Fruit fly (Drosophila melanogaster): Measurements from ENCODE around the gene CG14089.

CG14089 gene

DNA sequence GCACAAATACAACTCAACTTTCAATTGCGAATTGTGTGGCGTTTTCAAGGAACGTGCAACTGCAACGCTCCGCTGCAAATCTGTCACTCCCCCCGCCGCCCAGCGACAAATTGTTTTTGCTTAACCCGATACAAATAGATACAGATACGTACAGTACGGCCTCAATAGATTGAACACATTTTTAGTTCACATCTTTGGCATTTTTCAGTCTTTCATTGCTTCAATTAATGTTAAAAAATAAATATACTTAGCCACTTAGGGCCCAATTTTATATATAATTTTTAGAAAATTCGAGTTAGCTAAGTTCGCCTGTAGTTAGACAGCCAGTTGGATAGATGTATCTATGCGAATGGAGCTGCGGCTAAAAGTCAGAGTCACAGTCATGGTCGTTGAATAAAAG is 45.4 kb upstream of the CG14089 start (continued):
- TF ChIP-seq Bteb2 (GFP tag; optimal IDR thresholded peaks at IDR 0.05) (no peak), Xrp1 (GFP tag; IDR thresholded peaks at IDR 0.05) (peak; percentile 36; the same call in 1 of the 2 replicates), Hr51 (GFP tag; optimal IDR thresholded peaks at IDR 0.05) (peak in 1 of 2 experiments; percentile 12), gsb-n (tag; optimal IDR thresholded peaks at IDR 0.05) (peak; percentile 6), lmd (GFP tag; IDR thresholded peaks at IDR 0.05) (peak; percentile 43)

dm6 chr3L:19316638-19317037 is 36.0 kb upstream of the CG14089 start:
- TF ChIP-seq CG2875 (GFP tag; optimal IDR thresholded peaks at IDR 0.05) (no peak), sens (GFP tag) (peak; percentile 3), CG10979 (tag; optimal IDR thresholded peaks at IDR 0.05) (no peak), D19A (tag; optimal IDR thresholded peaks at IDR 0.05) (peak; percentile 71)

DNA sequence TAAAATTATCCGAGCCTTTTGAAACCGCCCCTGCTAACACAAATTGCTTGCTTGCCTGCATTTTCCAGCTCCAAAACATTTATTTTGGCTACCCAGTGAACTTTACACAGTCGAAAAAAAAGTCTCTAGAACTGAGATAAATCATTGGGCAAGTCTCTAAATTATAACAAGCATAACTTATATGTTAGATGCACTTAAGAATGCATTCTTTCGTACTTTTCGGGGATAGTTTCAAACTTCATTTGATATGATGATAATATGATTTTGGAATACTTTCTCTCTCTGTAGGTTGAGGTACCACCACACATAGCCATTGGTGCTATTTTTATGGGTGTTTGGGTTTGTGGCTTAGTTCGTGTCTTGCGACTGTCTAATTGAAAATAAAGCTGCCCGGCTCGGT is 34.3 kb upstream of the CG14089 start:
- peak; percentile 63 for TF ChIP-seq Blimp-1 (GFP tag; optimal IDR thresholded peaks at IDR 0.05)
- 0 out of 2 replicates have a peak, but pooled peaks have one; percentile 25 for TF ChIP-seq E2f1 (GFP tag; IDR thresholded peaks at IDR 0.05)
- TF ChIP-seq Neu2 (GFP tag; optimal IDR thresholded peaks at IDR 0.05; ENCODE audit: borderline replicate concordance), result no peak
- no peak for TF ChIP-seq CG1529 (GFP tag; optimal IDR thresholded peaks at IDR 0.05)
- no peak for TF ChIP-seq prd (optimal IDR thresholded peaks at IDR 0.05)
- TF ChIP-seq prd (GFP tag; IDR thresholded peaks at IDR 0.05), result peak; percentile 52; the same call in 2 of the 3 replicates
- TF ChIP-seq Adf1 (GFP tag; IDR thresholded peaks at IDR 0.05), result no peak
- TF ChIP-seq shn (GFP tag; optimal IDR thresholded peaks at IDR 0.05), result no peak
- no peak for TF ChIP-seq CG3847 (GFP tag; IDR thresholded peaks at IDR 0.05)
- no peak for TF ChIP-seq CG6765 (GFP tag; optimal IDR thresholded peaks at IDR 0.05)
- no peak for TF ChIP-seq CG7786 (GFP tag; optimal IDR thresholded peaks at IDR 0.05)
- 0 out of 2 replicates have a peak, but pooled peaks have one; percentile 9 for TF ChIP-seq CG4730 (GFP tag; IDR thresholded peaks at IDR 0.05)
- TF ChIP-seq Xrp1 (GFP tag; IDR thresholded peaks at IDR 0.05), result no peak
- no peak for TF ChIP-seq cad (GFP tag; optimal IDR thresholded peaks at IDR 0.05)
- no peak for TF ChIP-seq CG18619 (GFP tag; optimal IDR thresholded peaks at IDR 0.05)
- TF ChIP-seq tgo (GFP tag; IDR thresholded peaks at IDR 0.05), result 0 out of 3 replicates have a peak, but pooled peaks have one; percentile 25
- TF ChIP-seq CG14441 (GFP tag; IDR thresholded peaks at IDR 0.05), result no peak
- TF ChIP-seq CG8765 (GFP tag; IDR thresholded peaks at IDR 0.05), result no peak
- TF ChIP-seq sens (GFP tag), result peak; percentile 84
- no peak for TF ChIP-seq CG10366 (GFP tag; IDR thresholded peaks at IDR 0.05)
- TF ChIP-seq nmo (GFP tag; optimal IDR thresholded peaks at IDR 0.05), result peak; percentile 36
- peak; percentile 5 for TF ChIP-seq CG30431 (GFP tag; optimal IDR thresholded peaks at IDR 0.05)
- TF ChIP-seq Hand (GFP tag; optimal IDR thresholded peaks at IDR 0.05), result no peak
- no peak for TF ChIP-seq CG12236 (GFP tag; optimal IDR thresholded peaks at IDR 0.05)
- peak; percentile 94 for TF ChIP-seq Drgx (GFP tag; IDR thresholded peaks at IDR 0.05)
- no peak for TF ChIP-seq Dref (GFP tag; IDR thresholded peaks at IDR 0.05)
- TF ChIP-seq chm (GFP tag; IDR thresholded peaks at IDR 0.05), result no peak
- TF ChIP-seq CG15514 (GFP tag; optimal IDR thresholded peaks at IDR 0.05), result no peak
- TF ChIP-seq sim (GFP tag; IDR thresholded peaks at IDR 0.05), result no peak
- 0 out of 3 replicates have a peak, but pooled peaks have one; percentile 15 for TF ChIP-seq croc (GFP tag; conservative IDR thresholded peaks at IDR 0.05)
- 0 out of 2 replicates have a peak, but pooled peaks have one; percentile 25 for TF ChIP-seq CG14667 (GFP tag; IDR thresholded peaks at IDR 0.05)
- no peak for TF ChIP-seq CG9437 (GFP tag; optimal IDR thresholded peaks at IDR 0.05)
- no peak for TF ChIP-seq H15 (GFP tag; IDR thresholded peaks at IDR 0.05)
- TF ChIP-seq Hr39 (optimal IDR thresholded peaks at IDR 0.05), result no peak
- peak; percentile 11 for TF ChIP-seq tin (GFP tag; optimal IDR thresholded peaks at IDR 0.05)
- TF ChIP-seq Ets65A (GFP tag), result peak; percentile 54
- TF ChIP-seq gro (GFP tag; optimal IDR thresholded peaks at IDR 0.05), result no peak
- TF ChIP-seq Ptx1 (GFP tag; IDR thresholded peaks at IDR 0.05), result peak; percentile 12; the same call in 1 of the 2 replicates
- no peak for TF ChIP-seq CG6175 (GFP tag; IDR thresholded peaks at IDR 0.05)
- no peak for TF ChIP-seq Hr51 (GFP tag; optimal IDR thresholded peaks at IDR 0.05)
- TF ChIP-seq CG32772 (GFP tag; IDR thresholded peaks at IDR 0.05), result peak; percentile 41; the same call in 1 of the 2 replicates
- no peak for TF ChIP-seq CG17829 (tag; optimal IDR thresholded peaks at IDR 0.05)
- TF ChIP-seq CG2199 (GFP tag; IDR thresholded peaks at IDR 0.05), result no peak
